Fruit fly (Drosophila melanogaster) whole organism, embryonic: ENCODE results near the gene Polr2G.

Experiments
- ATbp ChIP-seq: fragments of 200-800 bp; sonication (Bioruptor generic); optimal IDR thresholded peaks from 2 replicates; lab custom pipeline; 2017; ENCODE audit warnings: missing biosample characterization, mild to moderate bottlenecking, missing genetic modification characterization, missing genetic modification reagents
- CG10321 ChIP-seq: fragments of 200-800 bp; sonication (Bioruptor generic); IDR thresholded peaks from 2 replicates; pipeline ENCODE4 v1.3.6; 2022; ENCODE audit warnings: missing biosample characterization, missing genetic modification characterization
- CG11247 ChIP-seq: fragments of 200-800 bp; sonication (Bioruptor generic); IDR thresholded peaks from 2 replicates; pipeline ENCODE4 v1.3.6; 2022; ENCODE audit warnings: missing biosample characterization, missing genetic modification characterization
- CG12391 ChIP-seq: fragments of 200-800 bp; sonication (Bioruptor generic); optimal IDR thresholded peaks from 3 replicates; lab custom pipeline; 2018; ENCODE audit warnings: missing biosample characterization, mild to moderate bottlenecking, missing genetic modification characterization, moderate library complexity
- CG14050 ChIP-seq: fragments of 200-800 bp; sonication (Bioruptor generic); IDR thresholded peaks from 3 replicates; pipeline ENCODE4 v1.3.6; 2022; ENCODE audit warnings: missing biosample characterization, missing genetic modification characterization
- CG15696 ChIP-seq: fragments of 200-800 bp; sonication (Bioruptor generic); optimal IDR thresholded peaks from 2 replicates; lab custom pipeline; 2019; ENCODE audit warnings: missing biosample characterization, mild to moderate bottlenecking, missing genetic modification characterization, moderate library complexity
- CG16815 ChIP-seq: fragments of 200-800 bp; sonication (Bioruptor generic); optimal IDR thresholded peaks from 3 replicates; lab custom pipeline; 2017; ENCODE audit warnings: missing biosample characterization, mild to moderate bottlenecking, missing genetic modification characterization
- CG17359 ChIP-seq: fragments of 200-800 bp; sonication (Bioruptor generic); optimal IDR thresholded peaks from 3 replicates; lab custom pipeline; 2018; ENCODE audit warnings: missing biosample characterization, mild to moderate bottlenecking, missing genetic modification characterization, moderate library complexity
- CG17568 ChIP-seq: fragments of 200-800 bp; sonication (Bioruptor generic); optimal IDR thresholded peaks from 2 replicates; lab custom pipeline; 2018; ENCODE audit warnings: missing biosample characterization, mild to moderate bottlenecking, missing genetic modification characterization, moderate library complexity
- CG2875 ChIP-seq: fragments of 200-800 bp; sonication (Bioruptor generic); optimal IDR thresholded peaks from 2 replicates; lab custom pipeline; 2017; ENCODE audit warnings: missing biosample characterization, mild to moderate bottlenecking, missing genetic modification characterization, missing genetic modification reagents
- CG30403 ChIP-seq: fragments of 200-800 bp; sonication (Bioruptor generic); optimal IDR thresholded peaks from 3 replicates; lab custom pipeline; 2016; ENCODE audit warnings: missing biosample characterization, missing genetic modification characterization
- CG34422 ChIP-seq: fragments of 200-800 bp; sonication (Bioruptor generic); IDR thresholded peaks from 3 replicates; pipeline ENCODE4 v1.3.6; 2022; ENCODE audit warnings: missing biosample characterization, missing genetic modification characterization
- CG4282 ChIP-seq: fragments of 200-800 bp; sonication (Bioruptor generic); optimal IDR thresholded peaks from 2 replicates; lab custom pipeline; 2016; ENCODE audit warnings: missing biosample characterization, missing genetic modification characterization
- CG4328 ChIP-seq: fragments of 200-800 bp; sonication (Bioruptor generic); optimal IDR thresholded peaks from 3 replicates; lab custom pipeline; 2017; ENCODE audit warnings: missing biosample characterization, missing genetic modification reagents, missing genetic modification characterization
- CG4360 ChIP-seq: fragments of 200-800 bp; sonication (Bioruptor generic); IDR thresholded peaks from 2 replicates; pipeline ENCODE4 v1.3.6; 2022; ENCODE audit warnings: missing biosample characterization, missing genetic modification characterization
- CG7928 ChIP-seq: fragments of 200-800 bp; sonication (Bioruptor generic); optimal IDR thresholded peaks from 2 replicates; lab custom pipeline; 2017; ENCODE audit warnings: missing biosample characterization, mild to moderate bottlenecking, missing genetic modification characterization
- CG8359 ChIP-seq: fragments of 200-800 bp; sonication (Bioruptor generic); optimal IDR thresholded peaks from 2 replicates; lab custom pipeline; 2017; ENCODE audit warnings: missing biosample characterization, mild to moderate bottlenecking, missing genetic modification characterization, borderline replicate concordance
- CHES-1-like ChIP-seq: fragments of 200-800 bp; sonication (Bioruptor generic); optimal IDR thresholded peaks from 2 replicates; lab custom pipeline; 2016; ENCODE audit warnings: missing biosample characterization, missing genetic modification characterization
- CrebB ChIP-seq: fragments of 200-800 bp; sonication (Bioruptor generic); optimal IDR thresholded peaks from 3 replicates; lab custom pipeline; 2018; ENCODE audit warnings: missing biosample characterization, mild to moderate bottlenecking, missing genetic modification characterization
- Dip3 ChIP-seq: fragments of 200-800 bp; sonication (Bioruptor generic); optimal IDR thresholded peaks from 3 replicates; lab custom pipeline; 2016; ENCODE audit warnings: missing biosample characterization, missing genetic modification characterization
- Hmr ChIP-seq: fragments of 200-800 bp; sonication (Bioruptor generic); optimal IDR thresholded peaks from 3 replicates; lab custom pipeline; 2017; ENCODE audit warnings: mild to moderate bottlenecking, missing biosample characterization, missing genetic modification reagents, missing genetic modification characterization
- Nf-YA ChIP-seq: fragments of 200-800 bp; sonication (Bioruptor generic); IDR thresholded peaks from 2 replicates; pipeline ENCODE4 v1.3.6; 2022; ENCODE audit warnings: missing biosample characterization, missing genetic modification characterization
- Poxn ChIP-seq: fragments of 200-800 bp; sonication (Bioruptor generic); IDR thresholded peaks from 2 replicates; pipeline ENCODE4 v1.3.6; 2022; ENCODE audit warnings: missing biosample characterization, missing genetic modification characterization
- Side ChIP-seq: fragments of 200-800 bp; sonication (Bioruptor generic); optimal IDR thresholded peaks from 2 replicates; lab custom pipeline; 2016; ENCODE audit warnings: missing biosample characterization, missing genetic modification characterization
- Sin3A ChIP-seq: fragments of >200 bp; optimal IDR thresholded peaks from 2 replicates; lab custom pipeline; 2018
- Sox102F ChIP-seq: fragments of 200-800 bp; sonication (Bioruptor generic); optimal IDR thresholded peaks from 2 replicates; lab custom pipeline; 2018; ENCODE audit warnings: missing biosample characterization, mild to moderate bottlenecking, missing genetic modification characterization, moderate library complexity
- bbx ChIP-seq: fragments of 200-800 bp; sonication (Bioruptor generic); IDR thresholded peaks from 2 replicates; pipeline ENCODE4 v1.3.6; 2022; ENCODE audit warnings: missing biosample characterization, missing genetic modification characterization; ENCODE audit not compliant: partially characterized antibody
- bcd ChIP-seq: fragments of 200-800 bp; sonication (Bioruptor generic); optimal IDR thresholded peaks from 2 replicates; lab custom pipeline; 2017; ENCODE audit warnings: missing biosample characterization, mild to moderate bottlenecking, missing genetic modification characterization
- bowl ChIP-seq: fragments of 200-800 bp; sonication (Bioruptor generic); IDR thresholded peaks from 2 replicates; pipeline ENCODE4 v1.3.6; 2022; ENCODE audit warnings: missing biosample characterization, missing genetic modification characterization
- bsh ChIP-seq, 2 experiments: fragments of 200-800 bp; sonication (Bioruptor generic); optimal IDR thresholded peaks; 2 replicates each; lab custom pipeline; 2017 to 2018; ENCODE audit warnings: mild to moderate bottlenecking in 2 of 2, missing biosample characterization in 2 of 2, missing genetic modification characterization in 2 of 2, moderate library complexity in 1 of 2
- cas ChIP-seq: fragments of 200-800 bp; sonication (Bioruptor generic); IDR thresholded peaks from 2 replicates; pipeline ENCODE4 v1.3.6; 2022; ENCODE audit warnings: missing biosample characterization, missing genetic modification characterization
- chn ChIP-seq: fragments of 200-800 bp; sonication (Bioruptor generic); optimal IDR thresholded peaks from 2 replicates; lab custom pipeline; 2016; ENCODE audit warnings: missing biosample characterization, missing genetic modification characterization
- ci ChIP-seq: fragments of 200-800 bp; sonication (Bioruptor generic); IDR thresholded peaks from 3 replicates; pipeline ENCODE4 v1.3.6; 2022; ENCODE audit warnings: missing biosample characterization, missing genetic modification characterization
- eve ChIP-seq, 2 experiments: fragments of >200 bp; optimal IDR thresholded peaks; 2 replicates each; lab custom pipeline; 2017; ENCODE audit warnings: missing biosample characterization in 2 of 2, missing genetic modification characterization in 2 of 2
- fru ChIP-seq: fragments of >200 bp; optimal IDR thresholded peaks from 2 replicates; lab custom pipeline; 2017
- gfzf ChIP-seq: fragments of 200-800 bp; sonication (Bioruptor generic); optimal IDR thresholded peaks from 2 replicates; lab custom pipeline; 2016; ENCODE audit warnings: missing biosample characterization, mild to moderate bottlenecking, missing genetic modification characterization, moderate library complexity
- gro ChIP-seq: fragments of 200-800 bp; sonication (Bioruptor generic); optimal IDR thresholded peaks from 2 replicates; lab custom pipeline; 2016; ENCODE audit warnings: missing biosample characterization, missing genetic modification characterization
- nom ChIP-seq: fragments of 200-800 bp; sonication (Bioruptor generic); optimal IDR thresholded peaks from 2 replicates; lab custom pipeline; 2017; ENCODE audit warnings: missing biosample characterization, missing genetic modification characterization, mild to moderate bottlenecking, moderate library complexity, missing genetic modification reagents
- onecut ChIP-seq: fragments of 200-800 bp; sonication (Bioruptor generic); IDR thresholded peaks from 2 replicates; pipeline ENCODE4 v1.3.6; 2022; ENCODE audit warnings: missing biosample characterization, missing genetic modification characterization
- org-1 ChIP-seq: fragments of 200-800 bp; sonication (Bioruptor generic); optimal IDR thresholded peaks from 2 replicates; lab custom pipeline; 2017; ENCODE audit warnings: missing biosample characterization, missing genetic modification characterization
- pfk ChIP-seq: fragments of 200-800 bp; sonication (Bioruptor generic); optimal IDR thresholded peaks from 2 replicates; lab custom pipeline; 2018; ENCODE audit warnings: missing biosample characterization, mild to moderate bottlenecking, missing genetic modification characterization, moderate library complexity
- pros ChIP-seq: fragments of 200-800 bp; sonication (Bioruptor generic); optimal IDR thresholded peaks from 3 replicates; lab custom pipeline; 2019; ENCODE audit warnings: missing biosample characterization, mild to moderate bottlenecking, missing genetic modification characterization, moderate library complexity
- trem ChIP-seq: fragments of 200-800 bp; optimal IDR thresholded peaks from 3 replicates; lab custom pipeline; 2019; ENCODE audit warnings: missing biosample characterization, mild to moderate bottlenecking, missing genetic modification characterization, moderate library complexity
- tx ChIP-seq: fragments of 200-800 bp; sonication (Bioruptor generic); optimal IDR thresholded peaks from 2 replicates; lab custom pipeline; 2016; ENCODE audit warnings: missing biosample characterization, missing genetic modification characterization
- vfl ChIP-seq: fragments of 200-800 bp; sonication (Bioruptor generic); optimal IDR thresholded peaks from 2 replicates; lab custom pipeline; 2016; ENCODE audit warnings: missing biosample characterization, missing genetic modification characterization
- vnd ChIP-seq: fragments of 200-800 bp; sonication (Bioruptor generic); IDR thresholded peaks from 3 replicates; pipeline ENCODE4 v1.3.6; 2022; ENCODE audit warnings: missing biosample characterization, missing genetic modification characterization; ENCODE audit not compliant: partially characterized antibody
- wdn ChIP-seq: fragments of 200-800 bp; sonication (Bioruptor generic); IDR thresholded peaks from 2 replicates; pipeline ENCODE4 v1.3.6; 2022; ENCODE audit warnings: missing biosample characterization, missing genetic modification characterization
- wek ChIP-seq: fragments of 200-800 bp; sonication (Bioruptor generic); optimal IDR thresholded peaks from 3 replicates; lab custom pipeline; 2018; ENCODE audit warnings: missing biosample characterization, mild to moderate bottlenecking, missing genetic modification characterization, moderate library complexity
- zen ChIP-seq: fragments of 200-800 bp; sonication (Bioruptor generic); optimal IDR thresholded peaks from 3 replicates; lab custom pipeline; 2018; ENCODE audit warnings: missing biosample characterization, mild to moderate bottlenecking, missing genetic modification characterization, moderate library complexity

Gene Polr2G

DNA sequence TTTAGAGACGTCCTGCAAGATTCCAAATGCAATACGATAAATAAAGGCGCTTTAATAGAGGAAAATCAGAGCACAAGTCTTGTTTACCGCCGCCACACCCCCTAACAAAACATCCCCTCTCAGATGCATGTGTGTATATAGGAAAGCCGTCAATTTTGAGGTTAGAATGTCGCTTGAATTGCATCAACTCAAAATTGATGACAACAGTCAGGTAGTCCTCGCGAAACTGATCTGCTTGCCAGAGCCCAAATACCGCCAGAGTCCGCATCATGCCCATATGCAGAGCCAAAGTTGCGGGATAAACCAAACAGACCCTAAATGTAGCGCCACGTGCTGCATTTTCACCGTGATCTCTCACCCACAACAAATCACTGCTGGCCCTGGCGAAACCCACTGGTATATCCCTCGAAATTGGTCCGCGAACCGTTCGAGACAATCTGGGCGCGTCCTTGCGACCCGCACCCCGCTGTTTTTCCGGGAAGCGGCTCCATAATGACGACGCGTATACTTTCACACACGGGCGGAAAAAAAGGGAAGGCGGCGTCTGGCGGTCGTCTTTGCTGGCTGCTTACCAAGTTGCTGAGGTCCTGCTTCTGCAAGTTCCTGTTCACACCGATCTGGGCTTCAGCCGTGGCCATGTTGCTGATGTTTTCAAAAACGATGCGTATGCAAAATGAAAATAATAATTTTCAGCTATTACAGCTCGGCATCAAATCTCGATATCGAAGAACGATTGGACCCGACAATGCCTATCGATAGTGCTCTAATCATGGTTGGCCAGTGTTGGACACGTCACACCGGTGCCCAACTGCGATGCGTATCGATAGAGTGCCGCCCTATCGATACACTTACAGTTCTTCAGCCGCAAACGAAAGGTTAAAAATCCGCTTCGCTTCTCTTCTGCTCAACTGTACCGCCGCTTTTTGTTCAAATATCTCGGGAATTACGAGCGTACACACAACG, 40.0 kb upstream of the Polr2G start, which contains the start of the genes eIF2gamma and Set (continued):
- TF ChIP-seq CG7928 (GFP tag; lab: Kevin White, UChicago) = peak; percentile 7
- TF ChIP-seq org-1 (GFP tag; lab: Kevin White, UChicago) = no peak
- peak; percentile 67 for TF ChIP-seq Sin3A
- TF ChIP-seq ATbp (GFP tag; lab: Kevin White, UChicago) = no peak
- TF ChIP-seq bbx (GFP tag; lab: Robert Waterston, UW) = peak; percentile 99
- TF ChIP-seq CG10321 (GFP tag; lab: Robert Waterston, UW) = no peak
- no peak for TF ChIP-seq Nf-YA (GFP tag; lab: Robert Waterston, UW)
- 0 out of 2 replicates have a peak, but pooled peaks have one; percentile 13 for TF ChIP-seq wdn (GFP tag; lab: Robert Waterston, UW)
- TF ChIP-seq CG2875 (GFP tag; lab: Kevin White, UChicago) = no peak
- TF ChIP-seq Side (GFP tag; lab: Kevin White, UChicago) = peak; percentile 31
- no peak for TF ChIP-seq CG17359 (tag; lab: Kevin White, UChicago)
- TF ChIP-seq gro (GFP tag; lab: Kevin White, UChicago) = peak; percentile 60
- TF ChIP-seq bcd = no peak
- TF ChIP-seq CG12391 (tag; lab: Kevin White, UChicago) = peak; percentile 22
- TF ChIP-seq pros (GFP tag; lab: Kevin White, UChicago) = no peak
- TF ChIP-seq onecut (GFP tag; lab: Robert Waterston, UW) = no peak
- TF ChIP-seq ci (GFP tag; lab: Robert Waterston, UW) = 0 out of 3 replicates have a peak, but pooled peaks have one; percentile 55
- TF ChIP-seq CG11247 (GFP tag; lab: Robert Waterston, UW) = no peak
- TF ChIP-seq CG17568 = no peak
- peak; percentile 22 for TF ChIP-seq CG30403 (GFP tag; lab: Kevin White, UChicago)
- peak; percentile 56 for TF ChIP-seq zen (tag; lab: Kevin White, UChicago)
- peak; percentile 18 for TF ChIP-seq nom (GFP tag; lab: Kevin White, UChicago)
- TF ChIP-seq CG4328 (GFP tag; lab: Kevin White, UChicago) = no peak
- TF ChIP-seq bowl (GFP tag; lab: Robert Waterston, UW) = no peak
- 0 out of 2 replicates have a peak, but pooled peaks have one; percentile 29 for TF ChIP-seq cas (GFP tag; lab: Robert Waterston, UW)
- no peak for TF ChIP-seq Sox102F
- TF ChIP-seq fru (lab: Kevin White, UChicago) = no peak
- TF ChIP-seq CG16815 (GFP tag; lab: Kevin White, UChicago) = no peak
- peak; percentile 78 for TF ChIP-seq CG34422 (GFP tag; lab: Robert Waterston, UW)
- TF ChIP-seq CG4282 = no peak
- no peak for TF ChIP-seq CG8359
- TF ChIP-seq pfk (GFP tag; lab: Kevin White, UChicago) = no peak
- TF ChIP-seq tx (GFP tag; lab: Kevin White, UChicago) = no peak
- no peak for TF ChIP-seq Hmr (GFP tag; lab: Kevin White, UChicago)
- peak; percentile 43 for TF ChIP-seq CHES-1-like (GFP tag; lab: Kevin White, UChicago)
- TF ChIP-seq vfl (GFP tag; lab: Kevin White, UChicago) = peak; percentile 35
- TF ChIP-seq trem (tag; lab: Kevin White, UChicago) = peak; percentile 74
- TF ChIP-seq bsh (GFP tag; optimal IDR thresholded peaks at IDR 0.05; lab: Kevin White, UChicago) = no peak
- TF ChIP-seq vnd (GFP tag; lab: Robert Waterston, UW) = peak; percentile 96
- TF ChIP-seq Poxn (GFP tag; lab: Robert Waterston, UW) = no peak
- no peak for TF ChIP-seq eve (GFP tag; optimal IDR thresholded peaks at IDR 0.05; lab: Kevin White, UChicago)
- no peak for TF ChIP-seq CG14050
- TF ChIP-seq chn = no peak
- no peak for TF ChIP-seq CG15696 (tag; lab: Kevin White, UChicago)
- TF ChIP-seq Dip3 (GFP tag; lab: Kevin White, UChicago) = peak; percentile 59
- peak; percentile 22 for TF ChIP-seq gfzf (GFP tag; lab: Kevin White, UChicago)
- TF ChIP-seq wek = no peak
- no peak for TF ChIP-seq CG4360 (GFP tag; lab: Robert Waterston, UW)
- peak; percentile 42 for TF ChIP-seq CrebB (tag; lab: Kevin White, UChicago)
